Worm (Caenorhabditis elegans) whole organism, L4 larva: Measurements from ENCODE around the gene F10D2.8.

Experiments used
- T26A8.4 ChIP-seq: fragments of 200-800 bp; sonication (Bioruptor generic); IDR thresholded peaks from 2 replicates; pipeline ENCODE4 v1.3.6; 2022; ENCODE audit warnings: missing genetic modification characterization, missing compliant biosample characterization
- Y75B8A.6 ChIP-seq: fragments of 200-800 bp; sonication (Bioruptor generic); IDR thresholded peaks from 2 replicates; pipeline ENCODE4 v1.3.6; 2022; ENCODE audit warnings: missing genetic modification reagents, missing genetic modification characterization, missing compliant biosample characterization
- aly-2 ChIP-seq: sonication (generic microtip); optimal IDR thresholded peaks from 2 replicates; lab custom pipeline; 2018; ENCODE audit warnings: missing biosample characterization, missing genetic modification characterization
- ceh-28 ChIP-seq: fragments of 150-350 bp; optimal IDR thresholded peaks from 2 replicates; lab custom pipeline; 2014; ENCODE audit warnings: missing biosample characterization, missing genetic modification reagents, missing genetic modification characterization
- ceh-44 ChIP-seq: fragments of 200-800 bp; sonication (Bioruptor generic); IDR thresholded peaks from 2 replicates; pipeline ENCODE4 v1.3.6; 2022; ENCODE audit warnings: missing genetic modification reagents, missing genetic modification characterization, missing compliant biosample characterization
- daf-16 ChIP-seq, 3 experiments: sonication (generic microtip); optimal IDR thresholded peaks; 2 replicates each; lab custom pipeline; 2016 to 2017; ENCODE audit warnings: missing genetic modification characterization in 3 of 3, missing genetic modification reagents in 3 of 3, mild to moderate bottlenecking in 2 of 3, missing compliant biosample characterization in 2 of 3, missing biosample characterization in 1 of 3, moderate library complexity in 1 of 3
- dpl-1 ChIP-seq: fragments of 150-350 bp; optimal IDR thresholded peaks from 2 replicates; lab custom pipeline; 2014; ENCODE audit warnings: missing biosample characterization, missing genetic modification reagents, missing genetic modification characterization
- fkh-10 ChIP-seq: fragments of 150-350 bp; optimal IDR thresholded peaks from 2 replicates; lab custom pipeline; 2014; ENCODE audit warnings: missing biosample characterization, missing genetic modification reagents, missing genetic modification characterization
- hif-1 ChIP-seq, 2 experiments: sonication (generic microtip); optimal IDR thresholded peaks; 2 replicates each; lab custom pipeline; 2016 to 2017; ENCODE audit warnings: missing compliant biosample characterization in 2 of 2, missing genetic modification characterization in 2 of 2, missing genetic modification reagents in 2 of 2, missing genotype in 2 of 2, mild to moderate bottlenecking in 1 of 2
- lin-13 ChIP-seq: fragments of 150-350 bp; optimal IDR thresholded peaks from 2 replicates; lab custom pipeline; 2014; ENCODE audit warnings: missing biosample characterization, missing genetic modification reagents, missing genetic modification characterization
- skn-1 ChIP-seq: fragments of 150-350 bp; optimal IDR thresholded peaks from 2 replicates; lab custom pipeline; 2014; ENCODE audit warnings: missing biosample characterization, missing genetic modification characterization
- snpc-4 ChIP-seq: fragments of 150-350 bp; optimal IDR thresholded peaks from 2 replicates; lab custom pipeline; 2014; ENCODE audit warnings: missing biosample characterization, missing genetic modification characterization
- spr-1 ChIP-seq: sonication (generic microtip); optimal IDR thresholded peaks from 2 replicates; lab custom pipeline; 2016; ENCODE audit warnings: mild to moderate bottlenecking, missing genetic modification characterization, missing compliant biosample characterization
- unc-62 ChIP-seq, 3 experiments: fragments of 150-350 bp in 1 of 3; sonication (generic microtip); optimal IDR thresholded peaks in 2 of 3; peaks in 1 of 3; 1 replicate in 1 of 3; 2 replicates in 2 of 3; lab custom pipeline; 2014 to 2017; ENCODE audit warnings: missing biosample characterization in 3 of 3, missing genetic modification characterization in 3 of 3, missing genetic modification reagents in 3 of 3, missing genotype in 1 of 3

ce11 chrV:7133963-7134362, 16.6 kb downstream of the F10D2.8 start, which contains the start of gene F10D2.16:
- TF ChIP-seq dpl-1 (GFP tag; lab: Kevin White, UChicago) = no peak
- no peak for TF ChIP-seq ceh-28
- TF ChIP-seq lin-13 = no peak
- no peak for TF ChIP-seq skn-1 (tag; lab: Kevin White, UChicago)
- TF ChIP-seq aly-2 (tag; lab: Kevin White, UChicago) = no peak
- TF ChIP-seq spr-1 = no peak
- TF ChIP-seq ceh-44 (GFP tag; lab: Robert Waterston, UW) = no peak
- TF ChIP-seq T26A8.4 (GFP tag; lab: Robert Waterston, UW) = no peak
- no peak for TF ChIP-seq daf-16 (GFP tag; optimal IDR thresholded peaks at IDR 0.05; lab: Kevin White, UChicago)
- no peak for TF ChIP-seq daf-16 (tag; optimal IDR thresholded peaks at IDR 0.05; lab: Kevin White, UChicago)
- no peak for TF ChIP-seq Y75B8A.6 (GFP tag; lab: Robert Waterston, UW)
- TF ChIP-seq unc-62 (GFP tag; optimal IDR thresholded peaks at IDR 0.05 in 1 of 2; lab: Kevin White, UChicago) = no peak
- TF ChIP-seq unc-62 (tag; optimal IDR thresholded peaks at IDR 0.05; lab: Kevin White, UChicago) = no peak
- no peak for TF ChIP-seq fkh-10 (GFP tag; lab: Kevin White, UChicago)
- TF ChIP-seq hif-1 (tag; optimal IDR thresholded peaks at IDR 0.05; lab: Kevin White, UChicago) = no peak
- TF ChIP-seq snpc-4 (tag; lab: Kevin White, UChicago) = no peak
